Fruit fly (Drosophila melanogaster) whole organism, embryonic: ENCODE measurements around the gene Zip89B.

Source experiments
- CG10147 ChIP-seq: fragments of 200-800 bp; sonication (Bioruptor generic); optimal IDR thresholded peaks from 2 replicates; lab custom pipeline; 2019; ENCODE audit warnings: missing biosample characterization, mild to moderate bottlenecking, missing genetic modification characterization, moderate library complexity
- CG11085 ChIP-seq: fragments of 200-800 bp; sonication (Bioruptor generic); IDR thresholded peaks from 2 replicates; pipeline ENCODE4 v1.3.6; 2022; ENCODE audit warnings: missing biosample characterization, missing genetic modification characterization
- CG11723 ChIP-seq: fragments of 200-800 bp; sonication (Bioruptor generic); optimal IDR thresholded peaks from 2 replicates; lab custom pipeline; 2017; ENCODE audit warnings: missing biosample characterization, mild to moderate bottlenecking, missing genetic modification characterization
- CG12219 ChIP-seq: fragments of 200-800 bp; sonication (Bioruptor generic); optimal IDR thresholded peaks from 3 replicates; lab custom pipeline; 2018; ENCODE audit warnings: missing biosample characterization, mild to moderate bottlenecking, missing genetic modification characterization
- CG14014 ChIP-seq: fragments of 200-800 bp; sonication (Bioruptor generic); IDR thresholded peaks from 2 replicates; pipeline ENCODE4 v1.3.6; 2022; ENCODE audit warnings: missing biosample characterization, missing genetic modification characterization
- CG1529 ChIP-seq: fragments of 200-800 bp; sonication (Bioruptor generic); optimal IDR thresholded peaks from 3 replicates; lab custom pipeline; 2018; ENCODE audit warnings: missing biosample characterization, missing genetic modification characterization
- CG1603 ChIP-seq: fragments of 200-800 bp; sonication (Bioruptor generic); optimal IDR thresholded peaks from 2 replicates; lab custom pipeline; 2019; ENCODE audit warnings: missing biosample characterization, mild to moderate bottlenecking, missing genetic modification characterization, moderate library complexity
- CG2678 ChIP-seq: fragments of 200-800 bp; sonication (Bioruptor generic); optimal IDR thresholded peaks from 3 replicates; lab custom pipeline; 2019; ENCODE audit warnings: missing biosample characterization, mild to moderate bottlenecking, missing genetic modification characterization, moderate library complexity
- CG31365 ChIP-seq: fragments of 200-800 bp; sonication (Bioruptor generic); optimal IDR thresholded peaks from 2 replicates; lab custom pipeline; 2018; ENCODE audit warnings: missing biosample characterization, mild to moderate bottlenecking, missing genetic modification characterization
- CG31441 ChIP-seq: fragments of 200-800 bp; sonication (Bioruptor generic); IDR thresholded peaks from 2 replicates; pipeline ENCODE4 v1.3.6; 2022; ENCODE audit warnings: missing biosample characterization, missing genetic modification characterization
- CG32767 ChIP-seq: fragments of 200-800 bp; sonication (Bioruptor generic); IDR thresholded peaks from 2 replicates; pipeline ENCODE4 v1.3.6; 2022; ENCODE audit warnings: missing biosample characterization, missing genetic modification characterization
- CG3995 ChIP-seq: fragments of 200-800 bp; sonication (Bioruptor generic); optimal IDR thresholded peaks from 3 replicates; lab custom pipeline; 2016; ENCODE audit warnings: missing biosample characterization, missing genetic modification characterization
- CG42726 ChIP-seq: fragments of 200-800 bp; sonication (Bioruptor generic); IDR thresholded peaks from 2 replicates; pipeline ENCODE4 v1.3.6; 2022; ENCODE audit warnings: missing biosample characterization, missing genetic modification characterization; ENCODE audit not compliant: partially characterized antibody
- CG4404 ChIP-seq: fragments of 200-800 bp; sonication (Bioruptor generic); IDR thresholded peaks from 2 replicates; pipeline ENCODE4 v1.3.6; 2022; ENCODE audit warnings: missing biosample characterization, missing genetic modification characterization
- CG7372 ChIP-seq: fragments of 200-800 bp; sonication (Bioruptor generic); IDR thresholded peaks from 2 replicates; pipeline ENCODE4 v1.3.6; 2022; ENCODE audit warnings: missing biosample characterization, missing genetic modification characterization
- CG8281 ChIP-seq: fragments of 200-800 bp; sonication (Bioruptor generic); optimal IDR thresholded peaks from 2 replicates; lab custom pipeline; 2018; ENCODE audit warnings: missing biosample characterization, mild to moderate bottlenecking, missing genetic modification characterization, moderate library complexity
- CG9727 ChIP-seq: fragments of 200-800 bp; sonication (Bioruptor generic); optimal IDR thresholded peaks from 3 replicates; lab custom pipeline; 2017; ENCODE audit warnings: missing biosample characterization, mild to moderate bottlenecking, missing genetic modification characterization
- CG9817 ChIP-seq: fragments of 200-800 bp; sonication (Bioruptor generic); optimal IDR thresholded peaks from 2 replicates; lab custom pipeline; 2018; ENCODE audit warnings: missing biosample characterization, mild to moderate bottlenecking, missing genetic modification characterization, moderate library complexity
- CG9876 ChIP-seq: fragments of 200-800 bp; sonication (Bioruptor generic); optimal IDR thresholded peaks from 2 replicates; lab custom pipeline; 2016; ENCODE audit warnings: missing biosample characterization, missing genetic modification characterization
- D19B ChIP-seq: fragments of 200-800 bp; sonication (Bioruptor generic); optimal IDR thresholded peaks from 2 replicates; lab custom pipeline; 2017; ENCODE audit warnings: missing biosample characterization, mild to moderate bottlenecking, missing genetic modification characterization
- Dek ChIP-seq: fragments of 200-800 bp; sonication (Bioruptor generic); optimal IDR thresholded peaks from 3 replicates; lab custom pipeline; 2019; ENCODE audit warnings: missing biosample characterization, mild to moderate bottlenecking, missing genetic modification characterization, moderate library complexity
- Dfd ChIP-seq, 2 experiments: fragments of >200 bp; optimal IDR thresholded peaks; 2 replicates each; lab custom pipeline; 2017; ENCODE audit warnings: missing biosample characterization in 2 of 2, missing genetic modification characterization in 2 of 2
- Dip3 ChIP-seq: fragments of 200-800 bp; sonication (Bioruptor generic); optimal IDR thresholded peaks from 3 replicates; lab custom pipeline; 2016; ENCODE audit warnings: missing biosample characterization, missing genetic modification characterization
- HLH3B ChIP-seq: fragments of 200-800 bp; sonication (Bioruptor generic); IDR thresholded peaks from 2 replicates; pipeline ENCODE4 v1.3.6; 2022; ENCODE audit warnings: missing biosample characterization, missing genetic modification characterization
- Jarid2 ChIP-seq: fragments of 200-800 bp; sonication (Bioruptor generic); optimal IDR thresholded peaks from 3 replicates; lab custom pipeline; 2017; ENCODE audit warnings: mild to moderate bottlenecking, missing biosample characterization, missing genetic modification reagents, missing genetic modification characterization
- Lpt ChIP-seq: fragments of >200 bp; optimal IDR thresholded peaks from 2 replicates; lab custom pipeline; 2018; ENCODE audit warnings: missing biosample characterization, missing genetic modification characterization
- Med ChIP-seq: fragments of 200-800 bp; sonication (Bioruptor generic); peaks from one replicate; lab custom pipeline; 2016; ENCODE audit warnings: missing biosample characterization, missing genetic modification characterization, mild to moderate bottlenecking, inconsistent platforms, moderate library complexity
- Oaz ChIP-seq: fragments of 200-800 bp; sonication (Bioruptor generic); IDR thresholded peaks from 2 replicates; pipeline ENCODE4 v1.3.6; 2022; ENCODE audit warnings: missing biosample characterization, missing genetic modification characterization
- Opbp ChIP-seq: fragments of 200-800 bp; sonication (Bioruptor generic); IDR thresholded peaks from 3 replicates; pipeline ENCODE4 v1.3.6; 2022; ENCODE audit warnings: missing biosample characterization, missing genetic modification characterization; ENCODE audit not compliant: partially characterized antibody
- Rfx ChIP-seq: fragments of 200-800 bp; sonication (Bioruptor generic); IDR thresholded peaks from 2 replicates; pipeline ENCODE4 v1.3.6; 2022; ENCODE audit warnings: missing biosample characterization, missing genetic modification characterization
- Stat92E ChIP-seq, 3 experiments: fragments of >200 bp in 2 of 3; fragments of 200-800 bp in 1 of 3; sonication (Bioruptor generic) in 1 of 3; optimal IDR thresholded peaks; 2 replicates each; lab custom pipeline; 2017 to 2019; ENCODE audit warnings: missing biosample characterization in 3 of 3, missing genetic modification characterization in 3 of 3, mild to moderate bottlenecking in 1 of 3, moderate library complexity in 1 of 3
- Xrp1 ChIP-seq: fragments of 200-800 bp; sonication (Bioruptor generic); IDR thresholded peaks from 2 replicates; pipeline ENCODE4 v1.3.6; 2022; ENCODE audit warnings: missing biosample characterization, missing genetic modification characterization
- bigmax ChIP-seq: fragments of 200-800 bp; sonication (Bioruptor generic); optimal IDR thresholded peaks from 2 replicates; lab custom pipeline; 2018; ENCODE audit warnings: missing biosample characterization, mild to moderate bottlenecking, missing genetic modification characterization
- chinmo ChIP-seq: fragments of 200-800 bp; sonication (Bioruptor generic); IDR thresholded peaks from 4 replicates; pipeline ENCODE4 v1.3.6; 2022; ENCODE audit warnings: missing biosample characterization, missing genetic modification characterization; ENCODE audit not compliant: partially characterized antibody
- dimm ChIP-seq: fragments of 200-800 bp; sonication (Bioruptor generic); IDR thresholded peaks from 2 replicates; pipeline ENCODE4 v1.3.6; 2022; ENCODE audit warnings: missing biosample characterization, missing genetic modification characterization
- ewg ChIP-seq: fragments of 200-800 bp; sonication (Bioruptor generic); optimal IDR thresholded peaks from 3 replicates; lab custom pipeline; 2017; ENCODE audit warnings: mild to moderate bottlenecking, missing biosample characterization, missing genetic modification reagents, missing genetic modification characterization
- gsb-n ChIP-seq: fragments of 200-800 bp; sonication (Bioruptor generic); optimal IDR thresholded peaks from 3 replicates; lab custom pipeline; 2018; ENCODE audit warnings: missing biosample characterization, mild to moderate bottlenecking, missing genetic modification characterization
- ind ChIP-seq: fragments of 200-800 bp; sonication (Bioruptor generic); optimal IDR thresholded peaks from 3 replicates; lab custom pipeline; 2016; ENCODE audit warnings: missing biosample characterization, missing genetic modification characterization
- jing ChIP-seq: fragments of 200-800 bp; sonication (Bioruptor generic); optimal IDR thresholded peaks from 2 replicates; lab custom pipeline; 2018; ENCODE audit warnings: missing biosample characterization, mild to moderate bottlenecking, missing genetic modification characterization
- maf-S ChIP-seq: fragments of 200-800 bp; sonication (Bioruptor generic); optimal IDR thresholded peaks from 2 replicates; lab custom pipeline; 2016; ENCODE audit warnings: missing biosample characterization, missing genetic modification characterization
- nau ChIP-seq: fragments of 200-800 bp; sonication (Bioruptor generic); optimal IDR thresholded peaks from 3 replicates; lab custom pipeline; 2017; ENCODE audit warnings: missing biosample characterization, mild to moderate bottlenecking, missing genetic modification characterization, missing genetic modification reagents
- p53 ChIP-seq: fragments of 200-800 bp; sonication (Bioruptor generic); optimal IDR thresholded peaks from 2 replicates; lab custom pipeline; 2016; ENCODE audit warnings: missing biosample characterization, missing genetic modification characterization
- sisA ChIP-seq: fragments of 200-800 bp; sonication (Bioruptor generic); IDR thresholded peaks from 2 replicates; pipeline ENCODE4 v1.3.6; 2022; ENCODE audit warnings: missing biosample characterization, missing genetic modification characterization
- sob ChIP-seq: fragments of 200-800 bp; sonication (Bioruptor generic); IDR thresholded peaks from 2 replicates; pipeline ENCODE4 v1.3.6; 2022; ENCODE audit warnings: missing biosample characterization, missing genetic modification characterization
- sr ChIP-seq: fragments of 200-800 bp; sonication (Bioruptor generic); IDR thresholded peaks from 3 replicates; pipeline ENCODE4 v1.3.6; 2022; ENCODE audit warnings: missing biosample characterization, missing genetic modification characterization
- stc ChIP-seq: fragments of 200-800 bp; sonication (Bioruptor generic); IDR thresholded peaks from 2 replicates; pipeline ENCODE4 v1.3.6; 2022; ENCODE audit warnings: missing biosample characterization, missing genetic modification characterization
- trh ChIP-seq: fragments of 200-800 bp; sonication (Bioruptor generic); optimal IDR thresholded peaks from 2 replicates; lab custom pipeline; 2016; ENCODE audit warnings: missing biosample characterization, missing genetic modification characterization
- tx ChIP-seq: fragments of 200-800 bp; sonication (Bioruptor generic); optimal IDR thresholded peaks from 2 replicates; lab custom pipeline; 2016; ENCODE audit warnings: missing biosample characterization, missing genetic modification characterization
- vvl ChIP-seq: fragments of 200-800 bp; sonication (Bioruptor generic); IDR thresholded peaks from 2 replicates; pipeline ENCODE4 v1.3.6; 2022; ENCODE audit warnings: missing biosample characterization, missing genetic modification characterization
- yki ChIP-seq: fragments of >200 bp; optimal IDR thresholded peaks from 3 replicates; lab custom pipeline; 2018

Zip89B gene

DNA sequence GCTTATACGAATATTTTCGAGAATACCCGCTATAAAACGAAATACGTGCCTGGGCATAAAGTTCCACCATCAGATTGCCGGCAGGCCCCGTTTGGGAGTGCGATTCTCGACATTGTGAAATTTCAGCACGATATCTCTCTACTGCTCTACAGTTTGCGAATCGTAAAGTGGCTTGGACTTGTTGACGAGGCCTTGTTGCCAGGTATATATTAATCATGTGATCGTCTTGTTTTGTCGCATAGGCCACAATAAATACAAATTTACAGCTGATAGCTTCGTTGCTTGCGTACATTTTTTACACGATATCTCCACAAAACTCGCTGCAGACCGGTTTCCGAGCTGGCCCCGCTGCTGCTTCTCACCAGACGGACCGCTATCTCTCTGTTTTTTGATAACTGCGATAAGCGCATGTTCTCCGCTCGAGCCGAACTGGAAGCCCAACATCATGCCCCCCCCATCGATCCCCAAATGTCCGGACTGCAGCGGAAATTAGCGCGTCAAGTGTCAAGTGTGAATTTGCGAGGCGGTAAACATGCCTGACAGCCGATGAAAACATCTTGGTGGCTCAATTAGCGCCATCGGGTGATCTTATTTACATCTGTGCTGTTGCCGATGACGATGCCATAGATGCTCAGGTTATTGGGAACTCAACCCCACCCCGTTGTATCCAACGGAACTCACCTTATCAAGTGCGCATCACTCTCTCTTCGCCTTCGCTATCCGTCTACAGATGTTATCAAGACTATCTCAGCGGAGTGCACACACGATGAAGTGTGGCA, 3.9 kb downstream of the Zip89B start (continued):
- TF ChIP-seq CG9817 (tag; lab: Kevin White, UChicago) (no peak), yki (lab: Kevin White, UChicago) (no peak), CG8281 (tag; lab: Kevin White, UChicago) (no peak), CG42726 (no peak), p53 (GFP tag; lab: Kevin White, UChicago) (no peak), stc (GFP tag; lab: Robert Waterston, UW) (peak; percentile 43; the same call in 1 of the 2 replicates), CG31441 (GFP tag; lab: Robert Waterston, UW) (no peak), ewg (GFP tag; lab: Kevin White, UChicago) (no peak), chinmo (peak; percentile 69; the same call in 1 of the 4 replicates), maf-S (GFP tag; lab: Kevin White, UChicago) (peak; percentile 37), tx (GFP tag; lab: Kevin White, UChicago) (peak; percentile 1), CG9727 (peak; percentile 7), CG1529 (GFP tag; lab: Kevin White, UChicago) (peak; percentile 100), sisA (GFP tag; lab: Robert Waterston, UW) (no peak; the same call in 1 of the 2 replicates), sob (GFP tag; lab: Robert Waterston, UW) (peak; percentile 45; the same call in 1 of the 2 replicates), HLH3B (GFP tag; lab: Robert Waterston, UW) (no peak), Dip3 (no peak), Stat92E (GFP tag; optimal IDR thresholded peaks at IDR 0.05; lab: Kevin White, UChicago) (no peak), Jarid2 (GFP tag; lab: Kevin White, UChicago) (no peak), CG14014 (GFP tag; lab: Robert Waterston, UW) (peak; percentile 49), CG9876 (GFP tag; lab: Kevin White, UChicago) (no peak), CG7372 (GFP tag; lab: Robert Waterston, UW) (peak; percentile 32; the same call in 1 of the 2 replicates), CG1603 (tag; lab: Kevin White, UChicago) (peak; percentile 19), CG12219 (GFP tag; lab: Kevin White, UChicago) (no peak), CG4404 (GFP tag; lab: Robert Waterston, UW) (no peak), CG3995 (no peak), Med (peak; percentile 87), D19B (no peak), CG11723 (GFP tag; lab: Kevin White, UChicago) (no peak), trh (no peak), dimm (no peak), CG11085 (GFP tag; lab: Robert Waterston, UW) (no peak), CG32767 (GFP tag; lab: Robert Waterston, UW) (no peak), vvl (GFP tag; lab: Robert Waterston, UW) (no peak), Dfd (GFP tag; optimal IDR thresholded peaks at IDR 0.05; lab: Kevin White, UChicago) (no peak), Xrp1 (GFP tag; lab: Robert Waterston, UW) (no peak), gsb-n (tag; lab: Kevin White, UChicago) (no peak), bigmax (GFP tag; lab: Kevin White, UChicago) (no peak), Opbp (no peak), ind (GFP tag; lab: Kevin White, UChicago) (peak; percentile 26), Lpt (GFP tag; lab: Kevin White, UChicago) (no peak), CG2678 (tag; lab: Kevin White, UChicago) (no peak), Dek (no peak), nau (GFP tag; lab: Kevin White, UChicago) (no peak), Rfx (GFP tag; lab: Robert Waterston, UW) (peak; percentile 65), Oaz (GFP tag; lab: Robert Waterston, UW) (no peak), CG10147 (GFP tag; lab: Kevin White, UChicago) (no peak), jing (GFP tag; lab: Kevin White, UChicago) (no peak), sr (no peak), CG31365 (tag; lab: Kevin White, UChicago) (no peak)
